Worm (Caenorhabditis elegans) whole organism, L4/young adult: Measurements from ENCODE around the gene F25G6.1.

Experiments
- dao-5 ChIP-seq: sonication (generic microtip); optimal IDR thresholded peaks from 2 replicates; lab custom pipeline; 2016; ENCODE audit warnings: missing genotype, missing genetic modification characterization, moderate library complexity, missing compliant biosample characterization
- him-1 ChIP-seq: sonication (generic microtip); optimal IDR thresholded peaks from 2 replicates; lab custom pipeline; 2016; ENCODE audit warnings: missing genotype, missing genetic modification reagents, missing genetic modification characterization, missing compliant biosample characterization

DNA sequence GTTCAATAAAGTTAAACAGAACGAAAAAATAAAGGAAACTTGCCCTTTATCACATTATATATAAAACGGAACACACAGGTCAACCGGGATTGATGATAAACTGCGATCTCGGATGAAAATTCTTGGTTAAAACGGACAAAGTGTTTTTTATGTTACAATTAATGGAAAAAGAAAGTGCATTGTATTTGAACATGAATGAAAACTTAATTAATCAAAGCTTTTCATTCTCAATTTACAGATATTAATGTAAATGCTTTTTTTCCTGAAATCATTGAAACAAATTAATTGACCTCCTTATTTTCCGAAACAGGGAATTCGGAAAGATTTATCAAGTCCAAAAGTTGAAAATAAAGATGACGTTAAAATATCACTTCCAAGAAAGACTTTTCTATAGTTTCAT lies 26.6 kb downstream of the F25G6.1 start, which contains the start of gene F41E6.8:
- TF ChIP-seq him-1: no peak
- TF ChIP-seq dao-5: no peak
